Worm (Caenorhabditis elegans) whole organism, L2 larva: ENCODE measurements around the gene F41E7.9.

ENCODE experiments used
- C34F6.9 ChIP-seq: fragments of 150-350 bp; optimal IDR thresholded peaks from 2 replicates; lab custom pipeline; 2014; ENCODE audit warnings: missing biosample characterization, missing genetic modification characterization
- F13H6.1 ChIP-seq: sonication (generic microtip); optimal IDR thresholded peaks from 2 replicates; lab custom pipeline; 2016; ENCODE audit warnings: missing genetic modification characterization, missing compliant biosample characterization
- Y55F3AM.14 ChIP-seq: fragments of 200-800 bp; sonication (Bioruptor generic); optimal IDR thresholded peaks from 2 replicates; lab custom pipeline; 2018; ENCODE audit warnings: mild to moderate bottlenecking, missing genetic modification characterization, missing compliant biosample characterization
- ZK546.5 ChIP-seq: sonication (generic microtip); optimal IDR thresholded peaks from 2 replicates; lab custom pipeline; 2017; ENCODE audit warnings: missing biosample characterization, missing genetic modification characterization
- alr-1 ChIP-seq: fragments of 150-350 bp; optimal IDR thresholded peaks from 2 replicates; lab custom pipeline; 2014; ENCODE audit warnings: missing biosample characterization, missing genetic modification characterization
- ama-1 ChIP-seq: fragments of 150-350 bp; optimal IDR thresholded peaks from 2 replicates; lab custom pipeline; 2018; ENCODE audit warnings: inconsistent platforms
- blmp-1 ChIP-seq: sonication (generic microtip); optimal IDR thresholded peaks from 2 replicates; lab custom pipeline; 2017; ENCODE audit warnings: missing genetic modification characterization, mild to moderate bottlenecking, missing compliant biosample characterization, antibody characterized with exemption, moderate library complexity; ENCODE audit not compliant: insufficient read depth
- ceh-16 ChIP-seq: fragments of 150-350 bp; optimal IDR thresholded peaks from 2 replicates; lab custom pipeline; 2014; ENCODE audit warnings: missing biosample characterization, missing genetic modification characterization
- ceh-82 ChIP-seq: fragments of 150-350 bp; optimal IDR thresholded peaks from 2 replicates; lab custom pipeline; 2014; ENCODE audit warnings: missing biosample characterization, missing genetic modification characterization
- dmd-4 ChIP-seq: sonication (generic microtip); optimal IDR thresholded peaks from 2 replicates; lab custom pipeline; 2017; ENCODE audit warnings: missing biosample characterization, missing genetic modification characterization
- egl-27 ChIP-seq: sonication (generic microtip); optimal IDR thresholded peaks from 3 replicates; lab custom pipeline; 2017; ENCODE audit warnings: missing biosample characterization, missing genetic modification reagents, missing genetic modification characterization
- elt-1 ChIP-seq: fragments of 150-350 bp; optimal IDR thresholded peaks from 2 replicates; lab custom pipeline; 2014; ENCODE audit warnings: missing biosample characterization, missing genetic modification characterization
- fos-1 ChIP-seq: fragments of 150-350 bp; optimal IDR thresholded peaks from 2 replicates; lab custom pipeline; 2014; ENCODE audit warnings: missing biosample characterization, missing genetic modification characterization
- gmeb-1 ChIP-seq: fragments of 150-350 bp; optimal IDR thresholded peaks from 2 replicates; lab custom pipeline; 2014; ENCODE audit warnings: missing biosample characterization, missing genetic modification characterization
- lin-11 ChIP-seq: fragments of 150-350 bp; sonication (generic microtip); optimal IDR thresholded peaks from 2 replicates; lab custom pipeline; 2014; ENCODE audit warnings: missing biosample characterization, missing genetic modification characterization, inconsistent platforms, mixed read lengths
- lin-13 ChIP-seq: fragments of 150-350 bp; optimal IDR thresholded peaks from 2 replicates; lab custom pipeline; 2014; ENCODE audit warnings: missing biosample characterization, missing genetic modification reagents, missing genetic modification characterization
- lsy-2 ChIP-seq, 2 experiments: fragments of 150-350 bp in 1 of 2; sonication (generic microtip) in 1 of 2; optimal IDR thresholded peaks; 2 replicates each; lab custom pipeline; 2014 to 2017; ENCODE audit warnings: missing biosample characterization in 2 of 2, missing genetic modification characterization in 2 of 2
- mbf-1 ChIP-seq: sonication (generic microtip); optimal IDR thresholded peaks from 2 replicates; lab custom pipeline; 2017; ENCODE audit warnings: missing biosample characterization, missing genetic modification characterization
- mdl-1 ChIP-seq, 2 experiments: fragments of 150-350 bp in 1 of 2; sonication (generic microtip) in 1 of 2; optimal IDR thresholded peaks; 2 replicates each; lab custom pipeline; 2017; ENCODE audit warnings: missing biosample characterization in 2 of 2, missing genetic modification characterization in 2 of 2
- nhr-10 ChIP-seq: sonication (generic microtip); optimal IDR thresholded peaks from 2 replicates; lab custom pipeline; 2017; ENCODE audit warnings: missing biosample characterization, missing genetic modification characterization
- nhr-11 ChIP-seq: fragments of 150-350 bp; optimal IDR thresholded peaks from 2 replicates; lab custom pipeline; 2014; ENCODE audit warnings: missing biosample characterization, missing genetic modification characterization
- nhr-12 ChIP-seq: fragments of 150-350 bp; optimal IDR thresholded peaks from 2 replicates; lab custom pipeline; 2014; ENCODE audit warnings: missing biosample characterization, missing genetic modification characterization
- nhr-129 ChIP-seq: fragments of 150-350 bp; optimal IDR thresholded peaks from 2 replicates; lab custom pipeline; 2014; ENCODE audit warnings: missing biosample characterization, missing genetic modification characterization
- nhr-21 ChIP-seq: fragments of 150-350 bp; optimal IDR thresholded peaks from 2 replicates; lab custom pipeline; 2014; ENCODE audit warnings: missing biosample characterization, missing genetic modification characterization
- nhr-23 ChIP-seq: fragments of 150-350 bp; optimal IDR thresholded peaks from 2 replicates; lab custom pipeline; 2014; ENCODE audit warnings: missing biosample characterization, missing genetic modification reagents, missing genetic modification characterization
- nhr-237 ChIP-seq: fragments of 150-350 bp; optimal IDR thresholded peaks from 2 replicates; lab custom pipeline; 2014; ENCODE audit warnings: missing biosample characterization, missing genetic modification characterization
- peb-1 ChIP-seq: fragments of 150-350 bp; optimal IDR thresholded peaks from 2 replicates; lab custom pipeline; 2014; ENCODE audit warnings: missing biosample characterization, missing genetic modification characterization
- sem-4 ChIP-seq: fragments of 150-350 bp; optimal IDR thresholded peaks from 2 replicates; lab custom pipeline; 2014; ENCODE audit warnings: missing biosample characterization, missing genetic modification reagents, missing genetic modification characterization
- skn-1 ChIP-seq: sonication (generic microtip); optimal IDR thresholded peaks from 2 replicates; lab custom pipeline; 2017; ENCODE audit warnings: missing biosample characterization, missing genetic modification characterization
- sma-3 ChIP-seq: sonication (generic microtip); optimal IDR thresholded peaks from 2 replicates; lab custom pipeline; 2016; ENCODE audit warnings: missing genetic modification reagents, missing genetic modification characterization, missing compliant biosample characterization
- snpc-4 ChIP-seq: fragments of 150-350 bp; optimal IDR thresholded peaks from 2 replicates; lab custom pipeline; 2014; ENCODE audit warnings: missing biosample characterization, missing genetic modification characterization
- unc-55 ChIP-seq: fragments of 150-350 bp; sonication (generic microtip); optimal IDR thresholded peaks from 3 replicates; lab custom pipeline; 2014; ENCODE audit warnings: missing biosample characterization, missing genetic modification reagents, missing genetic modification characterization
- unc-62 ChIP-seq: fragments of 150-350 bp; optimal IDR thresholded peaks from 2 replicates; lab custom pipeline; 2014; ENCODE audit warnings: missing biosample characterization, missing genetic modification reagents, missing genetic modification characterization
- zag-1 ChIP-seq: fragments of 150-350 bp; optimal IDR thresholded peaks from 2 replicates; lab custom pipeline; 2014; ENCODE audit warnings: missing biosample characterization, missing genetic modification characterization
- ztf-11 ChIP-seq: sonication (generic microtip); optimal IDR thresholded peaks from 2 replicates; lab custom pipeline; 2017; ENCODE audit warnings: missing biosample characterization, missing genetic modification characterization
- ztf-4 ChIP-seq: fragments of 150-350 bp; optimal IDR thresholded peaks from 2 replicates; lab custom pipeline; 2014; ENCODE audit warnings: missing biosample characterization, missing genetic modification characterization

F41E7.9 gene

ce11 chrX:10321401-10321800 is 5.6 kb upstream of the F41E7.9 start:
- TF ChIP-seq nhr-12 (tag; lab: Kevin White, UChicago) (no peak), elt-1 (tag; lab: Kevin White, UChicago) (no peak), egl-27 (tag; lab: Kevin White, UChicago) (no peak), lin-13 (GFP tag; lab: Kevin White, UChicago) (no peak), mbf-1 (tag; lab: Kevin White, UChicago) (no peak), nhr-23 (tag; lab: Kevin White, UChicago) (no peak), snpc-4 (no peak), mdl-1 (tag; optimal IDR thresholded peaks at IDR 0.05; lab: Kevin White, UChicago) (no peak), blmp-1 (no peak), lsy-2 (tag; optimal IDR thresholded peaks at IDR 0.05; lab: Kevin White, UChicago) (no peak), unc-55 (no peak), unc-62 (GFP tag; lab: Kevin White, UChicago) (no peak), ceh-82 (tag; lab: Kevin White, UChicago) (no peak), nhr-11 (tag; lab: Kevin White, UChicago) (no peak)

ce11 chrX:10319653-10320052 is 3.8 kb upstream of the F41E7.9 start:
- no peak for TF ChIP-seq ama-1 (lab: Kevin White, UChicago)
- no peak for TF ChIP-seq gmeb-1 (tag; lab: Kevin White, UChicago)
- TF ChIP-seq ZK546.5 (tag; lab: Kevin White, UChicago): no peak
- no peak for TF ChIP-seq C34F6.9 (tag; lab: Kevin White, UChicago)
- no peak for TF ChIP-seq nhr-129 (tag; lab: Kevin White, UChicago)
- TF ChIP-seq alr-1 (tag; lab: Kevin White, UChicago): no peak
- TF ChIP-seq, all 48 proteins: peak for 0

- no peak for TF ChIP-seq nhr-12 (tag; lab: Kevin White, UChicago)
- TF ChIP-seq sma-3 (GFP tag; lab: Kevin White, UChicago): no peak
- TF ChIP-seq nhr-10 (tag; lab: Kevin White, UChicago): no peak
- no peak for TF ChIP-seq peb-1 (tag; lab: Kevin White, UChicago)
- no peak for TF ChIP-seq nhr-21 (tag; lab: Kevin White, UChicago)
- TF ChIP-seq lsy-2 (tag; optimal IDR thresholded peaks at IDR 0.05; lab: Kevin White, UChicago): no peak
- TF ChIP-seq ztf-4 (tag; lab: Kevin White, UChicago): no peak
- no peak for TF ChIP-seq lin-11
- no peak for TF ChIP-seq nhr-237
- TF ChIP-seq ama-1 (lab: Kevin White, UChicago): no peak
- no peak for TF ChIP-seq zag-1 (tag; lab: Kevin White, UChicago)
- TF ChIP-seq dmd-4 (tag; lab: Kevin White, UChicago): no peak
Measured at ce11 chrX:10318437-10318836, 2.6 kb upstream of the F41E7.9 start.

ce11 chrX:10317565-10317964 is 1.8 kb upstream of the F41E7.9 start, which contains the start of gene R07E3.6:
TSS of gene R07E3.6 (plus strand) at chrX:10317722.
- TF ChIP-seq mbf-1 (tag; lab: Kevin White, UChicago): no peak
- no peak for TF ChIP-seq Y55F3AM.14
- TF ChIP-seq F13H6.1 (tag; lab: Kevin White, UChicago): no peak
- no peak for TF ChIP-seq ama-1 (lab: Kevin White, UChicago)
- TF ChIP-seq ztf-11 (tag; lab: Kevin White, UChicago): no peak
- TF ChIP-seq blmp-1: peak; percentile 67
- TF ChIP-seq gmeb-1 (tag; lab: Kevin White, UChicago): no peak

ce11 chrX:10310366-10310765 is 5.4 kb downstream of the F41E7.9 start, which contains the start of gene F41E7.6:
TSS of gene F41E7.6 (minus strand) at chrX:10310466.
- TF ChIP-seq elt-1 (tag; lab: Kevin White, UChicago) (no peak), sma-3 (GFP tag; lab: Kevin White, UChicago) (no peak), ceh-16 (tag; lab: Kevin White, UChicago) (no peak), ztf-4 (tag; lab: Kevin White, UChicago) (no peak), skn-1 (tag; lab: Kevin White, UChicago) (no peak), nhr-21 (tag; lab: Kevin White, UChicago) (no peak), C34F6.9 (tag; lab: Kevin White, UChicago) (no peak), blmp-1 (no peak), sem-4 (no peak), ceh-82 (tag; lab: Kevin White, UChicago) (no peak), fos-1 (tag; lab: Kevin White, UChicago) (no peak)
